Fruit fly (Drosophila melanogaster) whole organism, embryonic: Measurements from ENCODE around the gene CG10165.

ENCODE experiments used
- Aef1 ChIP-seq: fragments of 200-800 bp; sonication (Bioruptor generic); IDR thresholded peaks from 3 replicates; pipeline ENCODE4 v1.3.6; 2022; ENCODE audit warnings: missing biosample characterization, missing genetic modification characterization
- Bgb ChIP-seq: fragments of 200-800 bp; sonication (Bioruptor generic); IDR thresholded peaks from 2 replicates; pipeline ENCODE4 v1.3.6; 2022; ENCODE audit warnings: missing biosample characterization, missing genetic modification characterization; ENCODE audit not compliant: partially characterized antibody
- Blimp-1 ChIP-seq: fragments of 200-800 bp; sonication (Bioruptor generic); optimal IDR thresholded peaks from 3 replicates; lab custom pipeline; 2018; ENCODE audit warnings: missing biosample characterization, missing genetic modification characterization, mild to moderate bottlenecking, moderate library complexity, missing genetic modification reagents
- C15 ChIP-seq: fragments of 200-800 bp; sonication (Bioruptor generic); IDR thresholded peaks from 3 replicates; pipeline ENCODE4 v1.3.6; 2022; ENCODE audit warnings: missing biosample characterization, missing genetic modification characterization
- CG1024 ChIP-seq: fragments of 200-800 bp; sonication (Bioruptor generic); IDR thresholded peaks from 2 replicates; pipeline ENCODE4 v1.3.6; 2022; ENCODE audit warnings: missing biosample characterization, missing genetic modification characterization
- CG10959 ChIP-seq: fragments of 200-800 bp; sonication (Bioruptor generic); IDR thresholded peaks from 2 replicates; pipeline ENCODE4 v1.3.6; 2022; ENCODE audit warnings: missing biosample characterization, missing genetic modification characterization
- CG1233 ChIP-seq: fragments of 200-800 bp; sonication (Bioruptor generic); optimal IDR thresholded peaks from 4 replicates; lab custom pipeline; 2018; ENCODE audit warnings: missing biosample characterization, mild to moderate bottlenecking, missing genetic modification characterization
- CG12391 ChIP-seq: fragments of 200-800 bp; sonication (Bioruptor generic); optimal IDR thresholded peaks from 3 replicates; lab custom pipeline; 2018; ENCODE audit warnings: missing biosample characterization, mild to moderate bottlenecking, missing genetic modification characterization, moderate library complexity
- CG12744 ChIP-seq: fragments of 200-800 bp; sonication (Bioruptor generic); optimal IDR thresholded peaks from 2 replicates; lab custom pipeline; 2016; ENCODE audit warnings: missing biosample characterization, missing genetic modification characterization
- CG13123 ChIP-seq: fragments of 200-800 bp; sonication (Bioruptor generic); optimal IDR thresholded peaks from 2 replicates; lab custom pipeline; 2016; ENCODE audit warnings: missing biosample characterization, missing genetic modification characterization
- CG13424 ChIP-seq: fragments of 200-800 bp; sonication (Bioruptor generic); optimal IDR thresholded peaks from 2 replicates; lab custom pipeline; 2019; ENCODE audit warnings: missing biosample characterization, mild to moderate bottlenecking, missing genetic modification characterization, moderate library complexity
- CG14860 ChIP-seq: fragments of 200-800 bp; sonication (Bioruptor generic); IDR thresholded peaks from 3 replicates; pipeline ENCODE4 v1.3.6; 2022; ENCODE audit warnings: missing biosample characterization, missing genetic modification characterization; ENCODE audit not compliant: partially characterized antibody
- CG16813 ChIP-seq: fragments of 200-800 bp; sonication (Bioruptor generic); IDR thresholded peaks from 3 replicates; pipeline ENCODE4 v1.3.6; 2022; ENCODE audit warnings: missing biosample characterization, missing genetic modification characterization; ENCODE audit not compliant: partially characterized antibody
- CG1832 ChIP-seq: fragments of 200-800 bp; sonication (Bioruptor generic); optimal IDR thresholded peaks from 2 replicates; lab custom pipeline; 2017; ENCODE audit warnings: missing biosample characterization, mild to moderate bottlenecking, missing genetic modification characterization, inconsistent platforms
- CG30403 ChIP-seq: fragments of 200-800 bp; sonication (Bioruptor generic); optimal IDR thresholded peaks from 3 replicates; lab custom pipeline; 2016; ENCODE audit warnings: missing biosample characterization, missing genetic modification characterization
- CG43689 ChIP-seq: fragments of 200-800 bp; sonication (Bioruptor generic); IDR thresholded peaks from 2 replicates; pipeline ENCODE4 v1.3.6; 2022; ENCODE audit warnings: missing biosample characterization, missing genetic modification characterization
- CG4404 ChIP-seq: fragments of 200-800 bp; sonication (Bioruptor generic); IDR thresholded peaks from 2 replicates; pipeline ENCODE4 v1.3.6; 2022; ENCODE audit warnings: missing biosample characterization, missing genetic modification characterization
- CG4854 ChIP-seq: fragments of 200-800 bp; sonication (Bioruptor generic); optimal IDR thresholded peaks from 2 replicates; lab custom pipeline; 2016; ENCODE audit warnings: missing biosample characterization, missing genetic modification characterization, inconsistent platforms
- CG5953 ChIP-seq: fragments of 200-800 bp; sonication (Bioruptor generic); IDR thresholded peaks from 2 replicates; pipeline ENCODE4 v1.3.6; 2022; ENCODE audit warnings: missing biosample characterization, missing genetic modification characterization
- CG6175 ChIP-seq: fragments of 200-800 bp; sonication (Bioruptor generic); IDR thresholded peaks from 3 replicates; pipeline ENCODE4 v1.3.6; 2022; ENCODE audit warnings: missing biosample characterization, missing genetic modification characterization
- CG7271 ChIP-seq: fragments of 200-800 bp; sonication (Bioruptor generic); optimal IDR thresholded peaks from 2 replicates; lab custom pipeline; 2018; ENCODE audit warnings: missing biosample characterization, mild to moderate bottlenecking, missing genetic modification characterization, moderate library complexity
- CG7786 ChIP-seq: fragments of 200-800 bp; sonication (Bioruptor generic); optimal IDR thresholded peaks from 2 replicates; lab custom pipeline; 2016; ENCODE audit warnings: missing biosample characterization, missing genetic modification characterization
- CG8089 ChIP-seq: fragments of 200-800 bp; sonication (Bioruptor generic); optimal IDR thresholded peaks from 3 replicates; lab custom pipeline; 2016; ENCODE audit warnings: missing biosample characterization, missing genetic modification characterization
- CG8290 ChIP-seq, 3 experiments: fragments of 200-800 bp; sonication (Bioruptor generic); optimal IDR thresholded peaks; 2 replicates each; lab custom pipeline; 2016 to 2019; ENCODE audit warnings: missing biosample characterization in 3 of 3, missing genetic modification characterization in 3 of 3, mild to moderate bottlenecking in 2 of 3, moderate library complexity in 1 of 3
- CG9609 ChIP-seq: fragments of 200-800 bp; sonication (Bioruptor generic); optimal IDR thresholded peaks from 3 replicates; lab custom pipeline; 2016; ENCODE audit warnings: missing biosample characterization, missing genetic modification characterization
- HHEX ChIP-seq: fragments of 200-800 bp; sonication (Bioruptor generic); optimal IDR thresholded peaks from 3 replicates; lab custom pipeline; 2017; ENCODE audit warnings: missing biosample characterization, mild to moderate bottlenecking, missing genetic modification characterization, missing genetic modification reagents
- HmgD ChIP-seq: fragments of 200-800 bp; sonication (Bioruptor generic); optimal IDR thresholded peaks from 3 replicates; lab custom pipeline; 2016; ENCODE audit warnings: missing biosample characterization, missing genetic modification characterization
- Hr78 ChIP-seq, 2 experiments: fragments of 200-800 bp in 1 of 2; fragments of >200 bp in 1 of 2; sonication (Bioruptor generic) in 1 of 2; optimal IDR thresholded peaks; 2 replicates each; lab custom pipeline; 2017 to 2019; ENCODE audit warnings: missing biosample characterization in 2 of 2, missing genetic modification characterization in 2 of 2, mild to moderate bottlenecking in 1 of 2, moderate library complexity in 1 of 2
- Jarid2 ChIP-seq: fragments of 200-800 bp; sonication (Bioruptor generic); optimal IDR thresholded peaks from 3 replicates; lab custom pipeline; 2017; ENCODE audit warnings: mild to moderate bottlenecking, missing biosample characterization, missing genetic modification reagents, missing genetic modification characterization
- Side ChIP-seq: fragments of 200-800 bp; sonication (Bioruptor generic); optimal IDR thresholded peaks from 2 replicates; lab custom pipeline; 2016; ENCODE audit warnings: missing biosample characterization, missing genetic modification characterization
- Sin3A ChIP-seq: fragments of >200 bp; optimal IDR thresholded peaks from 2 replicates; lab custom pipeline; 2018
- Tbp ChIP-seq: fragments of >200 bp; optimal IDR thresholded peaks from 2 replicates; lab custom pipeline; 2018; ENCODE audit warnings: missing biosample characterization, missing genetic modification characterization
- Trl ChIP-seq, 3 experiments: fragments of >200 bp in 2 of 3; fragments of 200-800 bp in 1 of 3; sonication (Bioruptor generic) in 1 of 3; optimal IDR thresholded peaks; 2 replicates in 1 of 3; 3 replicates in 2 of 3; lab custom pipeline; 2016 to 2017; ENCODE audit warnings: missing biosample characterization in 1 of 3, missing genetic modification characterization in 1 of 3
- bigmax ChIP-seq: fragments of 200-800 bp; sonication (Bioruptor generic); optimal IDR thresholded peaks from 2 replicates; lab custom pipeline; 2018; ENCODE audit warnings: missing biosample characterization, mild to moderate bottlenecking, missing genetic modification characterization
- cato ChIP-seq: fragments of 200-800 bp; sonication (Bioruptor generic); optimal IDR thresholded peaks from 2 replicates; lab custom pipeline; 2016; ENCODE audit warnings: missing biosample characterization, missing genetic modification characterization, borderline replicate concordance
- dimm ChIP-seq: fragments of 200-800 bp; sonication (Bioruptor generic); IDR thresholded peaks from 2 replicates; pipeline ENCODE4 v1.3.6; 2022; ENCODE audit warnings: missing biosample characterization, missing genetic modification characterization
- disco-r ChIP-seq: fragments of 200-800 bp; sonication (Bioruptor generic); optimal IDR thresholded peaks from 2 replicates; lab custom pipeline; 2016; ENCODE audit warnings: missing biosample characterization, missing genetic modification characterization
- jigr1 ChIP-seq: fragments of 200-800 bp; sonication (Bioruptor generic); IDR thresholded peaks from 3 replicates; pipeline ENCODE4 v1.3.6; 2022; ENCODE audit warnings: missing biosample characterization, missing genetic modification characterization
- klu ChIP-seq: fragments of 200-800 bp; sonication (Bioruptor generic); IDR thresholded peaks from 2 replicates; pipeline ENCODE4 v1.3.6; 2022; ENCODE audit warnings: missing biosample characterization, missing genetic modification characterization
- maf-S ChIP-seq: fragments of 200-800 bp; sonication (Bioruptor generic); optimal IDR thresholded peaks from 2 replicates; lab custom pipeline; 2016; ENCODE audit warnings: missing biosample characterization, missing genetic modification characterization
- nau ChIP-seq: fragments of 200-800 bp; sonication (Bioruptor generic); optimal IDR thresholded peaks from 3 replicates; lab custom pipeline; 2017; ENCODE audit warnings: missing biosample characterization, mild to moderate bottlenecking, missing genetic modification characterization, missing genetic modification reagents
- nerfin-1 ChIP-seq: fragments of 200-800 bp; sonication (Bioruptor generic); optimal IDR thresholded peaks from 3 replicates; lab custom pipeline; 2019; ENCODE audit warnings: missing biosample characterization, mild to moderate bottlenecking, missing genetic modification characterization, moderate library complexity
- pita ChIP-seq: fragments of 200-800 bp; sonication (Bioruptor generic); optimal IDR thresholded peaks from 2 replicates; lab custom pipeline; 2017; ENCODE audit warnings: missing biosample characterization, mild to moderate bottlenecking, missing genetic modification characterization
- pnt ChIP-seq: fragments of 200-800 bp; sonication (Bioruptor generic); optimal IDR thresholded peaks from 3 replicates; lab custom pipeline; 2016; ENCODE audit warnings: missing biosample characterization, missing genetic modification characterization
- row ChIP-seq: fragments of 200-800 bp; sonication (Bioruptor generic); IDR thresholded peaks from 3 replicates; pipeline ENCODE4 v1.3.6; 2022; ENCODE audit warnings: missing biosample characterization, missing genetic modification characterization
- sd ChIP-seq: fragments of 200-800 bp; sonication (Bioruptor generic); optimal IDR thresholded peaks from 3 replicates; lab custom pipeline; 2018; ENCODE audit warnings: missing biosample characterization, mild to moderate bottlenecking, missing genetic modification characterization, moderate library complexity
- shn ChIP-seq: fragments of 200-800 bp; sonication (Bioruptor generic); optimal IDR thresholded peaks from 3 replicates; lab custom pipeline; 2016; ENCODE audit warnings: missing biosample characterization, missing genetic modification characterization
- stwl ChIP-seq: fragments of 200-800 bp; sonication (Bioruptor generic); optimal IDR thresholded peaks from 3 replicates; lab custom pipeline; 2018; ENCODE audit warnings: missing biosample characterization, mild to moderate bottlenecking, missing genetic modification characterization, moderate library complexity
- tap ChIP-seq: fragments of 200-800 bp; optimal IDR thresholded peaks from 3 replicates; lab custom pipeline; 2019; ENCODE audit warnings: missing biosample characterization, mild to moderate bottlenecking, missing genetic modification characterization, moderate library complexity

Gene CG10165

DNA sequence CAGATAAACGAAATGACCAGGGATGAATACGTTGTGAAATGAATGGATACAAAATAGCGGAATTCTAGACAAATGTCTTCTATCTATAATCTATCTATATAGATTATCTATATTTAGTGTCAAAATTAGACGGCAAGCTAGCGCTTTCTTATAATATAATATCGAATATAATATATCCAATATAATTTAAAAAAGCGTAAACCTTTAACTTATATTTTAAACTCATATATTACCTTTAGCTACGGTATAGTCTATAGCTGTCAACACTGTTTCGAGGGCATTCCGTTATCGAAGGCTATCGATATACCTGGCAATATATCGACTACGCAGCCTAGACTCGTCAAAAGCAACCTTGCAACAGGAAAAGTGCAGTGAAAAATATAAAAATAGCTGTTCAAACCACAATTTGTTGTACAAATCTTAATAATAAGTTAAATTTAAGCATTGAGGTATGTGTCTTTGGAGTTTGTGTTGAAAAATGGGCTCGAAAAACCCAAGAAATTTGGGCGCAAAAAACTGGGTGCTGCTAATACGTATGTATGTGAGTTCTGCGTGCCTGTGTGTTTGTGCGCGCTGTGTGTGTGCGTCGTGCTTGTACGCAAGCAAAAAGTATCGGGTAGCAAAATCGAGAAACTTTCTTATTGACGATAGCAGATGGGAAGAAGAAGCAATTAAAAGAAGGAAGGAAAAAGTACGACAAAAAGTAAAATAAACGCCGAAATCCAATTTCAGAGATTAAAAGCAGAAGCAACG, 37.0 kb downstream of the CG10165 start, which contains the start of the genes swm and Ctu2 (continued):
- TF ChIP-seq Bgb: peak; percentile 57; the same call in 1 of the 2 replicates
- TF ChIP-seq dimm (GFP tag; lab: Robert Waterston, UW): no peak
- TF ChIP-seq CG12391 (tag; lab: Kevin White, UChicago): peak; percentile 83
- peak; percentile 64; the same call in 1 of the 3 replicates for TF ChIP-seq CG14860 (GFP tag; lab: Robert Waterston, UW)
- TF ChIP-seq CG1024 (GFP tag; lab: Robert Waterston, UW): no peak
- TF ChIP-seq shn (GFP tag; lab: Kevin White, UChicago): no peak
- no peak for TF ChIP-seq nau
- TF ChIP-seq CG13123 (GFP tag; lab: Kevin White, UChicago): no peak
- TF ChIP-seq CG12744 (GFP tag; lab: Kevin White, UChicago): no peak
- TF ChIP-seq Jarid2 (GFP tag; lab: Kevin White, UChicago): no peak
- peak; percentile 78 for TF ChIP-seq CG16813 (GFP tag; lab: Robert Waterston, UW)
- no peak for TF ChIP-seq pita (GFP tag; lab: Kevin White, UChicago)
- TF ChIP-seq disco-r (GFP tag; lab: Kevin White, UChicago): no peak
- TF ChIP-seq CG7271: no peak
- TF ChIP-seq sd (tag; lab: Kevin White, UChicago): peak; percentile 89
- TF ChIP-seq Blimp-1 (GFP tag; lab: Kevin White, UChicago): no peak
- peak; percentile 56 for TF ChIP-seq CG4404 (GFP tag; lab: Robert Waterston, UW)
- TF ChIP-seq CG10959 (GFP tag; lab: Robert Waterston, UW): no peak
- TF ChIP-seq tap (tag; lab: Kevin White, UChicago): no peak
- TF ChIP-seq maf-S: no peak
- TF ChIP-seq CG8089 (GFP tag; lab: Kevin White, UChicago): no peak
- peak; percentile 89 for TF ChIP-seq CG13424 (tag; lab: Kevin White, UChicago)
- no peak for TF ChIP-seq Side (GFP tag; lab: Kevin White, UChicago)
- peak; percentile 72 for TF ChIP-seq nerfin-1 (tag; lab: Kevin White, UChicago)
- no peak for TF ChIP-seq CG9609 (GFP tag; lab: Kevin White, UChicago)
- TF ChIP-seq Sin3A (lab: Kevin White, UChicago): peak; percentile 66
- TF ChIP-seq pnt (GFP tag; lab: Kevin White, UChicago): no peak
- TF ChIP-seq C15 (GFP tag; lab: Robert Waterston, UW): 0 out of 3 replicates have a peak, but pooled peaks have one; percentile 7
- TF ChIP-seq CG8290 (GFP tag; optimal IDR thresholded peaks at IDR 0.05; lab: Kevin White, UChicago): peak; percentile 34
- TF ChIP-seq CG8290 (tag; optimal IDR thresholded peaks at IDR 0.05; lab: Kevin White, UChicago): peak in 1 of 2 experiments; percentile 29
- no peak for TF ChIP-seq CG1832 (GFP tag; lab: Kevin White, UChicago)
- no peak for TF ChIP-seq bigmax
- peak; percentile 61 for TF ChIP-seq stwl (tag; lab: Kevin White, UChicago)
- no peak for TF ChIP-seq Trl (optimal IDR thresholded peaks at IDR 0.05; lab: Kevin White, UChicago)
- no peak for TF ChIP-seq Trl (GFP tag; optimal IDR thresholded peaks at IDR 0.05; lab: Kevin White, UChicago)
- TF ChIP-seq HHEX: no peak
- TF ChIP-seq CG6175 (GFP tag; lab: Robert Waterston, UW): no peak
- TF ChIP-seq cato (GFP tag; lab: Kevin White, UChicago): no peak
- TF ChIP-seq CG7786 (GFP tag; lab: Kevin White, UChicago): no peak
- peak; percentile 51 for TF ChIP-seq Aef1 (GFP tag; lab: Robert Waterston, UW)
- peak; percentile 78 for TF ChIP-seq CG30403
- TF ChIP-seq klu (GFP tag; lab: Robert Waterston, UW): peak; percentile 36; the same call in 1 of the 2 replicates
- TF ChIP-seq CG4854 (GFP tag; lab: Kevin White, UChicago): no peak
- peak; percentile 24 for TF ChIP-seq HmgD
- TF ChIP-seq CG1233 (GFP tag; lab: Kevin White, UChicago): peak; percentile 41
- peak; percentile 90 for TF ChIP-seq row (GFP tag; lab: Robert Waterston, UW)
- no peak for TF ChIP-seq CG43689
- no peak for TF ChIP-seq Tbp
- no peak for TF ChIP-seq CG5953
- no peak for TF ChIP-seq Hr78 (GFP tag; optimal IDR thresholded peaks at IDR 0.05; lab: Kevin White, UChicago)
- TF ChIP-seq jigr1 (GFP tag; lab: Robert Waterston, UW): no peak
